Worm (Caenorhabditis elegans) whole organism, late embryonic: Measurements from ENCODE around the gene D2062.4.
"Not testable (repeated sequence)": the region's sequence is repeated elsewhere in the genome, so short reads cannot be mapped to it uniquely, and the experiment has no call there.

Experiments
- C38D4.7 ChIP-seq: fragments of 200-800 bp; sonication (Bioruptor generic); optimal IDR thresholded peaks from 2 replicates; lab custom pipeline; 2018; ENCODE audit warnings: mild to moderate bottlenecking, missing genetic modification characterization, moderate library complexity, missing compliant biosample characterization
- K02D7.2 ChIP-seq: sonication (generic microtip); optimal IDR thresholded peaks from 2 replicates; lab custom pipeline; 2017; ENCODE audit warnings: mild to moderate bottlenecking, missing genetic modification characterization, missing compliant biosample characterization
- K09A11.1 ChIP-seq: sonication (generic microtip); optimal IDR thresholded peaks from 2 replicates; lab custom pipeline; 2017; ENCODE audit warnings: antibody characterized with exemption, mild to moderate bottlenecking, missing genetic modification characterization, missing compliant biosample characterization; ENCODE audit not compliant: insufficient read depth
- T23F11.4 ChIP-seq: fragments of 200-800 bp; sonication (Bioruptor generic); optimal IDR thresholded peaks from 2 replicates; lab custom pipeline; 2018; ENCODE audit warnings: mild to moderate bottlenecking, missing genetic modification characterization, missing compliant biosample characterization
- ama-1 ChIP-seq: fragments of 150-350 bp; optimal IDR thresholded peaks from 2 replicates; lab custom pipeline; 2014
- ceh-19 ChIP-seq: fragments of 200-800 bp; sonication (Bioruptor generic); optimal IDR thresholded peaks from 2 replicates; lab custom pipeline; 2018; ENCODE audit warnings: mild to moderate bottlenecking, missing genetic modification characterization, missing compliant biosample characterization
- ceh-30 ChIP-seq: fragments of 150-350 bp; optimal IDR thresholded peaks from 2 replicates; lab custom pipeline; 2014; ENCODE audit warnings: missing biosample characterization, missing genetic modification characterization
- ceh-31 ChIP-seq: sonication (generic microtip); optimal IDR thresholded peaks from 2 replicates; lab custom pipeline; 2016; ENCODE audit warnings: missing genetic modification characterization, missing compliant biosample characterization
- ceh-45 ChIP-seq: fragments of 200-800 bp; sonication (Bioruptor generic); IDR thresholded peaks from 2 replicates; pipeline ENCODE4 v1.3.6; 2022; ENCODE audit warnings: missing genetic modification reagents, missing genetic modification characterization, missing compliant biosample characterization
- ceh-48 ChIP-seq: sonication (generic microtip); optimal IDR thresholded peaks from 2 replicates; lab custom pipeline; 2016; ENCODE audit warnings: missing genetic modification characterization, inconsistent platforms, missing compliant biosample characterization
- dmd-4 ChIP-seq: sonication (generic microtip); optimal IDR thresholded peaks from 2 replicates; lab custom pipeline; 2016; ENCODE audit warnings: borderline replicate concordance, missing genetic modification characterization, missing compliant biosample characterization
- dve-1 ChIP-seq: sonication (generic microtip); optimal IDR thresholded peaks from 2 replicates; lab custom pipeline; 2017; ENCODE audit warnings: antibody characterized with exemption, mild to moderate bottlenecking, missing genetic modification characterization, missing compliant biosample characterization
- elt-4 ChIP-seq: sonication (generic microtip); optimal IDR thresholded peaks from 2 replicates; lab custom pipeline; 2016; ENCODE audit warnings: missing genetic modification characterization, missing compliant biosample characterization
- fax-1 ChIP-seq: sonication (generic microtip); optimal IDR thresholded peaks from 2 replicates; lab custom pipeline; 2016; ENCODE audit warnings: missing genotype, missing genetic modification characterization, missing compliant biosample characterization
- hlh-30 ChIP-seq: sonication (generic microtip); optimal IDR thresholded peaks from 2 replicates; lab custom pipeline; 2017; ENCODE audit warnings: antibody characterized with exemption, missing genetic modification characterization, missing compliant biosample characterization; ENCODE audit not compliant: insufficient read depth
- hlh-8 ChIP-seq: sonication (generic microtip); optimal IDR thresholded peaks from 2 replicates; lab custom pipeline; 2016; ENCODE audit warnings: missing genotype, missing genetic modification characterization, missing compliant biosample characterization
- lim-6 ChIP-seq: sonication (generic microtip); optimal IDR thresholded peaks from 2 replicates; lab custom pipeline; 2016; ENCODE audit warnings: missing genetic modification characterization, missing compliant biosample characterization
- lin-11 ChIP-seq: fragments of 200-800 bp; sonication (Bioruptor generic); optimal IDR thresholded peaks from 2 replicates; lab custom pipeline; 2018; ENCODE audit warnings: mild to moderate bottlenecking, missing genetic modification characterization, missing compliant biosample characterization
- pat-9 ChIP-seq: fragments of 200-800 bp; sonication (Bioruptor generic); optimal IDR thresholded peaks from 2 replicates; lab custom pipeline; 2018; ENCODE audit warnings: mild to moderate bottlenecking, missing genetic modification characterization, moderate library complexity, missing compliant biosample characterization
- pqm-1 ChIP-seq: sonication (generic microtip); optimal IDR thresholded peaks from 2 replicates; lab custom pipeline; 2016; ENCODE audit warnings: missing genetic modification characterization, missing compliant biosample characterization
- pros-1 ChIP-seq: fragments of 150-350 bp; optimal IDR thresholded peaks from 2 replicates; lab custom pipeline; 2014; ENCODE audit warnings: missing biosample characterization, missing genetic modification reagents, missing genetic modification characterization
- ref-2 ChIP-seq: sonication (generic microtip); optimal IDR thresholded peaks from 2 replicates; lab custom pipeline; 2016; ENCODE audit warnings: missing genetic modification characterization, missing compliant biosample characterization
- sox-2 ChIP-seq: fragments of 200-800 bp; sonication (Bioruptor generic); IDR thresholded peaks from 2 replicates; pipeline ENCODE4 v1.3.6; 2022; ENCODE audit warnings: missing genetic modification reagents, missing genetic modification characterization, missing compliant biosample characterization
- ttx-3 ChIP-seq: sonication (generic microtip); optimal IDR thresholded peaks from 2 replicates; lab custom pipeline; 2016; ENCODE audit warnings: missing genetic modification reagents, missing genetic modification characterization, missing compliant biosample characterization
- unc-55 ChIP-seq: sonication (generic microtip); optimal IDR thresholded peaks from 2 replicates; lab custom pipeline; 2017; ENCODE audit warnings: missing biosample characterization, missing genetic modification reagents, missing genetic modification characterization
- unc-86 ChIP-seq: sonication (generic microtip); optimal IDR thresholded peaks from 2 replicates; lab custom pipeline; 2016; ENCODE audit warnings: missing genetic modification characterization, missing compliant biosample characterization
- zip-5 ChIP-seq: sonication (generic microtip); optimal IDR thresholded peaks from 2 replicates; lab custom pipeline; 2016; ENCODE audit warnings: missing genetic modification characterization, missing compliant biosample characterization
- ztf-16 ChIP-seq: sonication (generic microtip); optimal IDR thresholded peaks from 2 replicates; lab custom pipeline; 2017; ENCODE audit warnings: missing genetic modification characterization, missing compliant biosample characterization

Gene D2062.4

DNA sequence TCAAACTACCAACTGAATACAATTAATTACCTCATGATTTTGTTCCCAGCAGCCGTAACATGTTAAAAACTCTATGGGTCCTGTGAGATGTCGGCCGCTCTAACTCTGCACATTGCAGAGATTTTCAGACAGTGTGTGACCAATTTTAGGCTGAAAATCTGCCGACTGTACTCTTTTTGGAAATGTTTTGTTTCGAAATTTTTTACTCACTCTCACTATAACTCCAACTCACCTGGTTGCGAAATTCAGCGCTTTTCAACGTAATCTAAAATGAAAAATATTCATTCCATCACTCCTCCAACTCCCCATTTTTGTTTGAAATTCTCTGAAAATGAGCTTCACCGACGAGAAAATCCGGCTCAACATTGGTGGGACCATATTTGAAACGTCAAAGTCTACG lies 26.3 kb downstream of the D2062.4 start, which contains the start of the genes F22E5.13 and F22E5.6:
Gene F22E5.13 (minus strand): TSS at position 101 of the 400 bp plus-strand sequence.
Gene F22E5.6 (plus strand): TSS at position 297 of the 400 bp plus-strand sequence.
- no peak for TF ChIP-seq dmd-4 (tag; lab: Kevin White, UChicago)
- no peak for TF ChIP-seq ceh-48

DNA sequence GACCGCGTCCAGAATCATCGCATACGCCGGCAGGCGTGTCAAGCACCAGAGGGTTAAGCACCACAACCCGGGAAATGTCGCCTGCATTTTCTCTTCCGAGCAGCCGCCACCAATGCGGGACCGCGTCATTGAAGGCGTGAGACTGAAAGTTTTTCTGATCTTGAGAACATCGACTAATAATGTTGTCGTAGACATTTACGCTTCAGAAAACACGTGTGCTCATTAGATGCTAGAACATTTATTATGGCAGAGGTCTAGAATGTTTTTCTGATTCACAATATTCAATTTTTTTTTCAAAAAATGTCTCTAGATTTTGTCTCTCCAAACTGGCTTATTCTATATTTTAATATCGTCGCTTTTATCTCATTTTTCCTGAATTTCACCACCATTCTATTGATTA lies 33.4 kb downstream of the D2062.4 start, which contains the start of gene sri-47:
Gene sri-47 (plus strand): TSS at position 301 of the 400 bp plus-strand sequence.
- TF ChIP-seq pros-1 (tag; lab: Kevin White, UChicago) (no peak), pqm-1 (tag; lab: Kevin White, UChicago) (no peak), sox-2 (no peak), ceh-30 (no peak), ceh-19 (GFP tag; lab: Kevin White, UChicago) (no peak), K09A11.1 (tag; lab: Kevin White, UChicago) (no peak)

DNA sequence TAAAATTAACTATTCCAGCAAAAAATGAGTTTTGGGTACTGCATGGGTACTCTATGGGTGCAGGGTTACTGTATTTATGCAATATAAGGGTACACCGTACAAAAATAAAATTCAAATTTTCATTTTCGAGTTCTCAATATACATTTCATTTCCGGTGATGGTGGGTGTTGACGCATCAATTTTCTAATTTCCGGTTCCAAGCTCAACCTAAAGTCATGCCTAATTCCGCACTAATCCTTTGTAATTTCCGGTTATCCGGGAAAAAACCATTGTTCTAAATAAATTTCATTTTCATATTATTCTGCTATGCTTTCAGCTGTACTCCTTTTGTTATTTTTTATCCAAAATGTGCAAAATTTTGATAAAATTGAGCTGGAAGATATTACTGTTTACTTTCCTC lies 36.2 kb downstream of the D2062.4 start, which contains the start of gene gcy-21:
Gene gcy-21 (plus strand): TSS at position 301 of the 400 bp plus-strand sequence.
- TF ChIP-seq hlh-30 (no peak), ceh-45 (GFP tag; lab: Robert Waterston, UW) (no peak)
- TF ChIP-seq, all 69 proteins: peak for 0

DNA sequence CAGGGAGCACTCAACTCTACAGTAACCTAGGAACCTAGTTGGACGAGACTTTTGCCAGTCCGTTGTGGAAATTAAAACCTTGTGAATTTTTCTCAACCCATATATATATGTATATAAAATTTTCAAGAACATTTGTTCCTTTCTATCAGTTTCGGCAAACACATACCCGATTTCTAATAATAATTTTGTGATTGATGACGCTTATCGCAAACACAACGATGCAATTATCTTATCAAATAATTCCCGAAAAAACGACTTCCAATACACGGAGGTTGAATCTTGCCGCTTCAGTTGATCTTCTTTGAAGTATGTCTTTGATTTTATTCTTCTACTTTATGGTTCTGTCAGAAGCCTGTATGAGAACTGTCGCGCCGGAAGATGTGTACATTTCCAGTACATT lies 41.9 kb downstream of the D2062.4 start, which contains the start of gene F22E5.2:
Gene F22E5.2 (plus strand): TSS at position 301 of the 400 bp plus-strand sequence.
- not testable (repeated sequence) for TF ChIP-seq C38D4.7 (GFP tag; lab: Kevin White, UChicago); K02D7.2; dve-1 (tag; lab: Kevin White, UChicago)

DNA sequence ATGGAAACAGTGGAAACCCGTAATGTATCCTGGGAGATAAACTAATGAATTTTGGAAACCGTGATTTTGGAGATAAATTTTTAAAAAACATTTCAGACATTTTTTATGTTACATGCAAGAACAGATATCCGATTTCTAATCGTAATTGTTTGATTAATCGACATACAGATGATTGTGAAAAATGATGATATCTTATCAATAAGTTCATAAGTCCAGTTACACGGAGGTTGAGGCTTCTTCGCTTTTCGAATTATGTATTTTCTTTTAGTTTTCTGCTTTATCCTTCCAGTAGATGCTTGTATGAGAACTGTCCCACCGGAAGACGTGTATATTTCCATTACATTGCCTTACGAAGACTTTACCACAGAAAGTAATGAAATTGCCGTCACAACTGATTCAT lies 42.4 kb downstream of the D2062.4 start, which contains the start of gene F22E5.22:
Gene F22E5.22 (plus strand): TSS at position 301 of the 400 bp plus-strand sequence.
- TF ChIP-seq ttx-3 (tag; lab: Kevin White, UChicago) (no peak), pat-9 (tag; lab: Kevin White, UChicago) (no peak), C38D4.7 (GFP tag; lab: Kevin White, UChicago) (no peak), ref-2 (tag; lab: Kevin White, UChicago) (no peak), unc-86 (tag; lab: Kevin White, UChicago) (no peak), hlh-8 (tag; lab: Kevin White, UChicago) (no peak), zip-5 (tag; lab: Kevin White, UChicago) (no peak), elt-4 (tag; lab: Kevin White, UChicago) (no peak), T23F11.4 (GFP tag; lab: Kevin White, UChicago) (no peak), unc-55 (GFP tag; lab: Kevin White, UChicago) (no peak), lim-6 (tag; lab: Kevin White, UChicago) (no peak), lin-11 (tag; lab: Kevin White, UChicago) (no peak), fax-1 (tag; lab: Kevin White, UChicago) (no peak), K02D7.2 (no peak), ceh-31 (tag; lab: Kevin White, UChicago) (no peak), ama-1 (lab: Kevin White, UChicago) (no peak), pqm-1 (tag; lab: Kevin White, UChicago) (no peak)

DNA sequence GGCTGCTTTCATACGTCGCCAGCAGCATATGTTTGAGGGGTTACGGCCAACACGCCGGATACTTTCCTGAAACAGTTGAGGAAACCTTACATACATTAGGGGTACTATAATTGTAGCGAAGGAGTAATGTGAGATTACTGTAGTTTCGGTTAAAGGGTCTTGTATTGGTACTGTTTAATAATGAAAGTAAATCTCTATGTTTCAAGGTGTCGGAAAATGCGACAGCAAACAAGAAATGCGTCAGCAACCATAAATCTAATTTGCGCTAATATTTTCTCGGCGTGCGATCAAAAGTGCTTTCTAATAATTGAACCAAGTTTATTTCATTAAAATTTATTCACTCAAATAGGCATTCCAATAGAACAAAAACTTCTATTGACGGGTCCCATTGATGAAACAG lies 49.1 kb downstream of the D2062.4 start, which contains the start of gene sri-57:
Gene sri-57 (minus strand): TSS at position 101 of the 400 bp plus-strand sequence.
- not testable (repeated sequence) for TF ChIP-seq ztf-16 (tag; lab: Kevin White, UChicago); sox-2; C38D4.7 (GFP tag; lab: Kevin White, UChicago)

DNA sequence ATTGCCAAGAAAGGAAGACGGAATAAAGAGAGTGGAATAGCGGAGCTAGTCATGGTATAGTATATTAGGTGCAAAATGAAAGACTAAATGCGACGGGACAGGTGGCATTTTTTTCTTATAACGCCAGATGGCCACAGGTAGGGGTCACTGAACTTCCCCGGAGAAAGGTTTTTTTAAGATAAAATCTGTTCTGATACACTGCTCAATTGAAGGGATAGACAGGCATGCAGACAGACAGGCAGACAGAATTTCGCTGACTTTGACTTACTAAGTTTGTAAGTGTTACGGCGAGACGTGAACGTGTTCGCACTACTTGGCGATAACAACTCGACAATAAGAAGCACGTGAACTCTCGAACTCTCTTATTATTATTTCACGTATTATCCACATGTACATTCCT lies 50.3 kb downstream of the D2062.4 start, which contains the start of the genes F22E5.20 and F22E5.1:
Gene F22E5.20 (minus strand): TSS at position 101 of the 400 bp plus-strand sequence.
Gene F22E5.1 (plus strand): TSS at position 242 of the 400 bp plus-strand sequence.
- not testable (repeated sequence) for TF ChIP-seq lim-6 (tag; lab: Kevin White, UChicago); ceh-31 (tag; lab: Kevin White, UChicago); ceh-30
- TF ChIP-seq, all 69 proteins: peak for 0; not testable (repeated sequence) for 69
